Worm (Caenorhabditis elegans): ENCODE measurements around the gene F27D9.7.
A peak's percentile ranks its signal among the peaks of the same experiment; 100 is the strongest.

The F27D9.7 gene

ce11 chrX:7659591-7660433 lies 10.7 kb downstream of the F27D9.7 start:
- TF ChIP-seq nhr-25 (tag; optimal IDR thresholded peaks at IDR 0.05) (peak; percentile 34), blmp-1 (tag; optimal IDR thresholded peaks at IDR 0.05; ENCODE audit: insufficient read depth) (peak; percentile 34), C34F6.9 (tag; optimal IDR thresholded peaks at IDR 0.05) (no peak), unc-55 (GFP tag; optimal IDR thresholded peaks at IDR 0.05) (no peak), F13H6.1 (tag; optimal IDR thresholded peaks at IDR 0.05) (peak; percentile 14), sma-3 (GFP tag; optimal IDR thresholded peaks at IDR 0.05) (no peak), ztf-1 (GFP tag; conservative IDR thresholded peaks at IDR 0.05) (no peak), lin-13 (GFP tag; optimal IDR thresholded peaks at IDR 0.05) (no peak), nhr-23 (tag; optimal IDR thresholded peaks at IDR 0.05) (no peak), lsy-2 (tag; optimal IDR thresholded peaks at IDR 0.05) (peak in 1 of 2 experiments; percentile 36), crh-2 (tag; optimal IDR thresholded peaks at IDR 0.05) (no peak), ama-1 (optimal IDR thresholded peaks at IDR 0.05) (no peak), aly-2 (tag; optimal IDR thresholded peaks at IDR 0.05) (no peak), nhr-10 (tag; optimal IDR thresholded peaks at IDR 0.05) (no peak), nhr-6 (tag; optimal IDR thresholded peaks at IDR 0.05) (no peak), ztf-4 (tag; optimal IDR thresholded peaks at IDR 0.05) (no peak), elt-3 (tag; optimal IDR thresholded peaks at IDR 0.05) (no peak), Y55F3AM.14 (GFP tag; optimal IDR thresholded peaks at IDR 0.05) (no peak), lin-11 (tag; optimal IDR thresholded peaks at IDR 0.05) (no peak), sma-9 (GFP tag; optimal IDR thresholded peaks at IDR 0.05) (peak; percentile 8), sma-9 (tag; optimal IDR thresholded peaks at IDR 0.05) (no peak), ztf-11 (tag; optimal IDR thresholded peaks at IDR 0.05) (no peak), gmeb-1 (tag; optimal IDR thresholded peaks at IDR 0.05) (peak; percentile 4), nhr-129 (tag; optimal IDR thresholded peaks at IDR 0.05) (peak; percentile 73), ceh-82 (tag; optimal IDR thresholded peaks at IDR 0.05) (no peak), nhr-12 (tag; optimal IDR thresholded peaks at IDR 0.05) (no peak), nhr-21 (tag; optimal IDR thresholded peaks at IDR 0.05) (no peak), alr-1 (tag; optimal IDR thresholded peaks at IDR 0.05) (no peak), skn-1 (tag; optimal IDR thresholded peaks at IDR 0.05) (no peak), nhr-77 (tag; optimal IDR thresholded peaks at IDR 0.05) (no peak), fos-1 (tag; optimal IDR thresholded peaks at IDR 0.05) (no peak), zag-1 (tag; optimal IDR thresholded peaks at IDR 0.05) (no peak), nhr-11 (tag; optimal IDR thresholded peaks at IDR 0.05) (no peak)

ce11 chrX:7656875-7657274 lies 13.7 kb downstream of the F27D9.7 start, which contains the start of gene F27D9.12:
Gene F27D9.12, minus strand, starts transcription at chrX:7656975.
- TF ChIP-seq nhr-10 (tag; optimal IDR thresholded peaks at IDR 0.05) (no peak), fos-1 (tag; optimal IDR thresholded peaks at IDR 0.05) (no peak), ztf-11 (tag; optimal IDR thresholded peaks at IDR 0.05) (no peak), nhr-25 (tag; optimal IDR thresholded peaks at IDR 0.05) (no peak), sem-4 (tag; optimal IDR thresholded peaks at IDR 0.05) (no peak), alr-1 (tag; optimal IDR thresholded peaks at IDR 0.05) (no peak), skn-1 (tag; optimal IDR thresholded peaks at IDR 0.05) (no peak), lin-11 (tag; optimal IDR thresholded peaks at IDR 0.05) (no peak), snpc-4 (tag; optimal IDR thresholded peaks at IDR 0.05) (no peak), gmeb-1 (tag; optimal IDR thresholded peaks at IDR 0.05) (no peak), ztf-4 (tag; optimal IDR thresholded peaks at IDR 0.05) (no peak), zag-1 (tag; optimal IDR thresholded peaks at IDR 0.05) (no peak)

ce11 chrX:7655469-7656003 lies 15.0 kb downstream of the F27D9.7 start:
- no peak for TF ChIP-seq elt-1 (tag; optimal IDR thresholded peaks at IDR 0.05)
- no peak for TF ChIP-seq nhr-10 (tag; optimal IDR thresholded peaks at IDR 0.05)
- TF ChIP-seq egl-27 (tag; optimal IDR thresholded peaks at IDR 0.05) = no peak
- TF ChIP-seq lin-11 (tag; optimal IDR thresholded peaks at IDR 0.05) = peak; percentile 20
- TF ChIP-seq mdl-1 (tag; optimal IDR thresholded peaks at IDR 0.05) = no peak

All from whole organism, L2 larva.